Fruit fly (Drosophila melanogaster): ENCODE results near the gene ab.

ab gene

DNA sequence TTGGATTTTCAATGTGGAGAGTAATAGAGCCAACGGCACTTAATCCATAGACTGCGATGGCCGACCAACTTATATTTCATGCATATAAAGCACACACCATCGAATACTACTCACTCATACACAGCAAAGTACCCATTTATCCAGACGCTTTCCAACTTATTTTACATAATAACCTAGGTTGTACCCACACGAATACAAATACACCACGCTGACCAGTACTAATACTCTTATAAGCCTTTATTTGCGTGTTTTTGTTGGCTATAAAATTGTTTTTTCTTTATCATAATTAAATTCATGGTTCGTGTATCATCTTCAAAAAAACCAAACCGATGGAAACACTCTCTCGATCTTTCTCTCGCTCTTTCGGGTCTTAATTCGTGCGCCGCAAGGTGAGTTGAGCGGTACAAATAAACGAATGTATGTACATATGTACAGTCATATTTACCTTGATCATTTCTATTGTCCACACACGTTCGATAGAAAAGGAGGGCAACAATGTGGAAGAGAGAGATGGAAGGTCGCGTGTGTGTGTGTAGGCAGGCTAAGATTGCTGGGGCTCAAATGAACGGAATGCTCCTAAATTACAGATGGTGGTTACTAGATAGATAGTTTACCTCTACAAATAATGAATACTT lies 3.8 kb upstream of the ab start:
- TF ChIP-seq lola (GFP tag; optimal IDR thresholded peaks at IDR 0.05) (no peak), ey (GFP tag; optimal IDR thresholded peaks at IDR 0.05) (no peak), Abd-B (GFP tag; optimal IDR thresholded peaks at IDR 0.05) (no peak), foxo (GFP tag; optimal IDR thresholded peaks at IDR 0.05) (no peak), jim (GFP tag; optimal IDR thresholded peaks at IDR 0.05) (no peak), tai (GFP tag; optimal IDR thresholded peaks at IDR 0.05) (no peak), HLH106 (tag; optimal IDR thresholded peaks at IDR 0.05) (no peak), dl (GFP tag; optimal IDR thresholded peaks at IDR 0.05; ENCODE audit: insufficient read depth in 1 of 2, partially characterized antibody in 2 of 2) (no peak), Hr83 (GFP tag; optimal IDR thresholded peaks at IDR 0.05; ENCODE audit: poor library complexity, severe bottlenecking) (no peak), Hr78 (GFP tag; optimal IDR thresholded peaks at IDR 0.05) (no peak), Jra (GFP tag; optimal IDR thresholded peaks at IDR 0.05) (no peak), CG32264 (GFP tag; optimal IDR thresholded peaks at IDR 0.05) (no peak), rgr (GFP tag; optimal IDR thresholded peaks at IDR 0.05) (no peak), psq (GFP tag; optimal IDR thresholded peaks at IDR 0.05) (no peak), Mio (GFP tag; optimal IDR thresholded peaks at IDR 0.05) (no peak), Sp1 (GFP tag; optimal IDR thresholded peaks at IDR 0.05) (no peak), N (GFP tag; optimal IDR thresholded peaks at IDR 0.05) (no peak), Vsx2 (GFP tag; optimal IDR thresholded peaks at IDR 0.05; ENCODE audit: partially characterized antibody) (no peak)

- no peak for TF ChIP-seq fru (GFP tag; optimal IDR thresholded peaks at IDR 0.05)
These were observed 3.0 kb upstream of the ab start for dm6 chr2L:11207471-11207870.

dm6 chr2L:11208563-11209344 lies 1.7 kb upstream of the ab start:
- TF ChIP-seq sv (GFP tag; optimal IDR thresholded peaks at IDR 0.05) (peak; percentile 24), CG9705 (GFP tag; optimal IDR thresholded peaks at IDR 0.05) (no peak), OdsH (GFP tag; optimal IDR thresholded peaks at IDR 0.05) (peak; percentile 5)

dm6 chr2L:11210970-11211967 lies 791 bp downstream of the ab start:
- TF ChIP-seq pan (optimal IDR thresholded peaks at IDR 0.05) (no peak), h (GFP tag; optimal IDR thresholded peaks at IDR 0.05) (no peak), brk (GFP tag; optimal IDR thresholded peaks at IDR 0.05) (no peak), CG9705 (GFP tag; optimal IDR thresholded peaks at IDR 0.05) (no peak), woc (GFP tag; optimal IDR thresholded peaks at IDR 0.05) (no peak), CG32264 (GFP tag; optimal IDR thresholded peaks at IDR 0.05) (no peak), CrebA (GFP tag; optimal IDR thresholded peaks at IDR 0.05; ENCODE audit: borderline replicate concordance) (no peak), sv (GFP tag; optimal IDR thresholded peaks at IDR 0.05) (no peak), sage (GFP tag; optimal IDR thresholded peaks at IDR 0.05) (no peak), br (GFP tag; optimal IDR thresholded peaks at IDR 0.05) (no peak), dmrt93B (GFP tag; optimal IDR thresholded peaks at IDR 0.05) (no peak), OdsH (GFP tag; optimal IDR thresholded peaks at IDR 0.05) (no peak), dsf (GFP tag; optimal IDR thresholded peaks at IDR 0.05; ENCODE audit: borderline replicate concordance) (no peak)
